Worm (Caenorhabditis elegans) whole organism, late embryonic: ENCODE data around the gene ugt-6.

Experiments
- K09A11.1 ChIP-seq: sonication (generic microtip); optimal IDR thresholded peaks from 2 replicates; lab custom pipeline; 2017; ENCODE audit warnings: antibody characterized with exemption, mild to moderate bottlenecking, missing genetic modification characterization, missing compliant biosample characterization; ENCODE audit not compliant: insufficient read depth
- T23F11.4 ChIP-seq: fragments of 200-800 bp; sonication (Bioruptor generic); optimal IDR thresholded peaks from 2 replicates; lab custom pipeline; 2018; ENCODE audit warnings: mild to moderate bottlenecking, missing genetic modification characterization, missing compliant biosample characterization
- Y22D7AL.16 ChIP-seq: sonication (generic microtip); optimal IDR thresholded peaks from 2 replicates; lab custom pipeline; 2016; ENCODE audit warnings: missing genetic modification characterization, missing compliant biosample characterization
- ceh-18 ChIP-seq: sonication (generic microtip); optimal IDR thresholded peaks from 2 replicates; lab custom pipeline; 2016; ENCODE audit warnings: missing genetic modification characterization, missing compliant biosample characterization
- ceh-19 ChIP-seq: fragments of 200-800 bp; sonication (Bioruptor generic); optimal IDR thresholded peaks from 2 replicates; lab custom pipeline; 2018; ENCODE audit warnings: mild to moderate bottlenecking, missing genetic modification characterization, missing compliant biosample characterization
- ceh-2 ChIP-seq: sonication (generic microtip); optimal IDR thresholded peaks from 2 replicates; lab custom pipeline; 2016; ENCODE audit warnings: missing genotype, missing genetic modification characterization, missing compliant biosample characterization
- ceh-22 ChIP-seq: sonication (generic microtip); optimal IDR thresholded peaks from 2 replicates; lab custom pipeline; 2017; ENCODE audit warnings: missing biosample characterization, missing genetic modification characterization
- ceh-24 ChIP-seq: sonication (generic microtip); optimal IDR thresholded peaks from 2 replicates; lab custom pipeline; 2016; ENCODE audit warnings: mild to moderate bottlenecking, missing genetic modification characterization, missing compliant biosample characterization
- ceh-30 ChIP-seq: fragments of 150-350 bp; optimal IDR thresholded peaks from 2 replicates; lab custom pipeline; 2014; ENCODE audit warnings: missing biosample characterization, missing genetic modification characterization
- ceh-34 ChIP-seq: sonication (generic microtip); optimal IDR thresholded peaks from 2 replicates; lab custom pipeline; 2016; ENCODE audit warnings: mild to moderate bottlenecking, missing genetic modification characterization, missing compliant biosample characterization
- ceh-48 ChIP-seq: sonication (generic microtip); optimal IDR thresholded peaks from 2 replicates; lab custom pipeline; 2016; ENCODE audit warnings: missing genetic modification characterization, inconsistent platforms, missing compliant biosample characterization
- ceh-9 ChIP-seq: sonication (generic microtip); optimal IDR thresholded peaks from 2 replicates; lab custom pipeline; 2016; ENCODE audit warnings: mild to moderate bottlenecking, missing genetic modification characterization, inconsistent platforms, missing compliant biosample characterization
- che-1 ChIP-seq: sonication (generic microtip); optimal IDR thresholded peaks from 2 replicates; lab custom pipeline; 2016; ENCODE audit warnings: mild to moderate bottlenecking, missing genetic modification characterization, missing compliant biosample characterization
- dmd-4 ChIP-seq: sonication (generic microtip); optimal IDR thresholded peaks from 2 replicates; lab custom pipeline; 2016; ENCODE audit warnings: borderline replicate concordance, missing genetic modification characterization, missing compliant biosample characterization
- dve-1 ChIP-seq: sonication (generic microtip); optimal IDR thresholded peaks from 2 replicates; lab custom pipeline; 2017; ENCODE audit warnings: antibody characterized with exemption, mild to moderate bottlenecking, missing genetic modification characterization, missing compliant biosample characterization
- elt-2 ChIP-seq: sonication (generic microtip); optimal IDR thresholded peaks from 2 replicates; lab custom pipeline; 2016; ENCODE audit warnings: missing genetic modification reagents, missing genetic modification characterization, missing compliant biosample characterization
- ets-4 ChIP-seq: sonication (generic microtip); optimal IDR thresholded peaks from 2 replicates; lab custom pipeline; 2016; ENCODE audit warnings: missing genetic modification characterization, missing compliant biosample characterization
- eyg-1 ChIP-seq: sonication (generic microtip); optimal IDR thresholded peaks from 2 replicates; lab custom pipeline; 2016; ENCODE audit warnings: missing genotype, missing genetic modification characterization, missing compliant biosample characterization
- fax-1 ChIP-seq: sonication (generic microtip); optimal IDR thresholded peaks from 2 replicates; lab custom pipeline; 2016; ENCODE audit warnings: missing genotype, missing genetic modification characterization, missing compliant biosample characterization
- fkh-10 ChIP-seq: fragments of 150-350 bp; optimal IDR thresholded peaks from 2 replicates; lab custom pipeline; 2014; ENCODE audit warnings: missing biosample characterization, missing genetic modification reagents, missing genetic modification characterization
- fkh-6 ChIP-seq: sonication (generic microtip); optimal IDR thresholded peaks from 2 replicates; lab custom pipeline; 2016; ENCODE audit warnings: missing genetic modification characterization, missing compliant biosample characterization
- hlh-13 ChIP-seq: fragments of 200-800 bp; sonication (Bioruptor generic); optimal IDR thresholded peaks from 2 replicates; lab custom pipeline; 2018; ENCODE audit warnings: mild to moderate bottlenecking, missing genetic modification characterization, missing compliant biosample characterization
- hlh-6 ChIP-seq: sonication (generic microtip); optimal IDR thresholded peaks from 2 replicates; lab custom pipeline; 2016; ENCODE audit warnings: missing genotype, missing genetic modification characterization, missing compliant biosample characterization
- lin-11 ChIP-seq: fragments of 200-800 bp; sonication (Bioruptor generic); optimal IDR thresholded peaks from 2 replicates; lab custom pipeline; 2018; ENCODE audit warnings: mild to moderate bottlenecking, missing genetic modification characterization, missing compliant biosample characterization
- madf-2 ChIP-seq: sonication (generic microtip); optimal IDR thresholded peaks from 2 replicates; lab custom pipeline; 2017; ENCODE audit warnings: missing genetic modification characterization, missing compliant biosample characterization
- mec-3 ChIP-seq: sonication (generic microtip); optimal IDR thresholded peaks from 2 replicates; lab custom pipeline; 2016; ENCODE audit warnings: borderline replicate concordance, missing genetic modification characterization, missing compliant biosample characterization
- nfya-1 ChIP-seq: sonication (generic microtip); optimal IDR thresholded peaks from 2 replicates; lab custom pipeline; 2017; ENCODE audit warnings: missing genetic modification characterization, mild to moderate bottlenecking, missing compliant biosample characterization, antibody characterized with exemption, moderate library complexity
- nhr-232 ChIP-seq: sonication (generic microtip); optimal IDR thresholded peaks from 2 replicates; lab custom pipeline; 2016; ENCODE audit warnings: missing genetic modification characterization, missing compliant biosample characterization
- npax-4 ChIP-seq: sonication (generic microtip); optimal IDR thresholded peaks from 2 replicates; lab custom pipeline; 2016; ENCODE audit warnings: missing genetic modification characterization, missing compliant biosample characterization
- odd-2 ChIP-seq: sonication (generic microtip); optimal IDR thresholded peaks from 2 replicates; lab custom pipeline; 2017; ENCODE audit warnings: antibody characterized with exemption, mild to moderate bottlenecking, missing genetic modification characterization, missing compliant biosample characterization
- pax-1 ChIP-seq: fragments of 150-350 bp; optimal IDR thresholded peaks from 2 replicates; lab custom pipeline; 2014; ENCODE audit warnings: missing biosample characterization, missing genetic modification characterization
- pha-2 ChIP-seq: sonication (generic microtip); optimal IDR thresholded peaks from 2 replicates; lab custom pipeline; 2017; ENCODE audit warnings: mild to moderate bottlenecking, missing genetic modification characterization, missing compliant biosample characterization
- pha-4 ChIP-seq: fragments of 150-350 bp; optimal IDR thresholded peaks from 2 replicates; lab custom pipeline; 2018; ENCODE audit warnings: missing biosample characterization, missing genetic modification reagents, missing genetic modification characterization
- pqm-1 ChIP-seq: sonication (generic microtip); optimal IDR thresholded peaks from 2 replicates; lab custom pipeline; 2016; ENCODE audit warnings: missing genetic modification characterization, missing compliant biosample characterization
- pros-1 ChIP-seq: fragments of 150-350 bp; optimal IDR thresholded peaks from 2 replicates; lab custom pipeline; 2014; ENCODE audit warnings: missing biosample characterization, missing genetic modification reagents, missing genetic modification characterization
- sox-4 ChIP-seq: sonication (generic microtip); optimal IDR thresholded peaks from 2 replicates; lab custom pipeline; 2017; ENCODE audit warnings: mild to moderate bottlenecking, missing genetic modification characterization, inconsistent platforms, missing compliant biosample characterization
- syd-9 ChIP-seq: sonication (generic microtip); optimal IDR thresholded peaks from 2 replicates; lab custom pipeline; 2016; ENCODE audit warnings: mild to moderate bottlenecking, missing genetic modification characterization, moderate library complexity, missing compliant biosample characterization
- unc-3 ChIP-seq, 2 experiments: fragments of 200-800 bp in 1 of 2; sonication (Bioruptor generic) in 1 of 2; sonication (generic microtip) in 1 of 2; conservative IDR thresholded peaks in 1 of 2; optimal IDR thresholded peaks in 1 of 2; 2 replicates each; pipeline versions ENCODE4 v1.3.6 to Lab custom; 2016 to 2022; ENCODE audit warnings: missing compliant biosample characterization in 2 of 2, missing genetic modification characterization in 2 of 2, missing genetic modification reagents in 1 of 2
- unc-55 ChIP-seq: sonication (generic microtip); optimal IDR thresholded peaks from 2 replicates; lab custom pipeline; 2017; ENCODE audit warnings: missing biosample characterization, missing genetic modification reagents, missing genetic modification characterization
- unc-86 ChIP-seq: sonication (generic microtip); optimal IDR thresholded peaks from 2 replicates; lab custom pipeline; 2016; ENCODE audit warnings: missing genetic modification characterization, missing compliant biosample characterization
- zip-5 ChIP-seq: sonication (generic microtip); optimal IDR thresholded peaks from 2 replicates; lab custom pipeline; 2016; ENCODE audit warnings: missing genetic modification characterization, missing compliant biosample characterization

ugt-6 gene

ce11 chrV:12780248-12780647 lies 17.8 kb downstream of the ugt-6 start (continued):
- peak; percentile 78 for TF ChIP-seq pqm-1 (tag; lab: Kevin White, UChicago)
- TF ChIP-seq syd-9 (tag; lab: Kevin White, UChicago) = peak; percentile 92
- peak; percentile 38 for TF ChIP-seq ceh-30 (tag; lab: Kevin White, UChicago)
- TF ChIP-seq lin-11 = peak; percentile 86
- peak; percentile 92 for TF ChIP-seq fkh-6 (tag; lab: Kevin White, UChicago)
- TF ChIP-seq dmd-4 (tag; lab: Kevin White, UChicago) = peak; percentile 80
- peak; percentile 84 for TF ChIP-seq ceh-9 (tag; lab: Kevin White, UChicago)
- TF ChIP-seq dve-1 (tag; lab: Kevin White, UChicago) = peak; percentile 81
- TF ChIP-seq ceh-22 (tag; lab: Kevin White, UChicago) = no peak
- TF ChIP-seq K09A11.1 (tag; lab: Kevin White, UChicago) = peak; percentile 68
- peak; percentile 81 for TF ChIP-seq fkh-10
- peak; percentile 92 for TF ChIP-seq pha-2
- TF ChIP-seq nfya-1 (tag; lab: Kevin White, UChicago) = peak; percentile 69
- TF ChIP-seq T23F11.4 (GFP tag; lab: Kevin White, UChicago) = peak; percentile 90
- peak; percentile 91 for TF ChIP-seq madf-2
- TF ChIP-seq npax-4 (tag; lab: Kevin White, UChicago) = peak; percentile 76

- TF ChIP-seq unc-3 (GFP tag; conservative IDR thresholded peaks at IDR 0.05; lab: Robert Waterston, UW) = no peak
- no peak for TF ChIP-seq unc-3 (tag; optimal IDR thresholded peaks at IDR 0.05; lab: Kevin White, UChicago)
- TF ChIP-seq ets-4 = no peak
- TF ChIP-seq sox-4 (tag; lab: Kevin White, UChicago) = no peak
- no peak for TF ChIP-seq nhr-232 (tag; lab: Kevin White, UChicago)
- TF ChIP-seq hlh-6 (tag; lab: Kevin White, UChicago) = no peak
- no peak for TF ChIP-seq ceh-34
- no peak for TF ChIP-seq unc-55
- no peak for TF ChIP-seq ceh-2 (tag; lab: Kevin White, UChicago)
- TF ChIP-seq unc-86 (tag; lab: Kevin White, UChicago) = no peak
- no peak for TF ChIP-seq elt-2 (tag; lab: Kevin White, UChicago)
- no peak for TF ChIP-seq Y22D7AL.16 (tag; lab: Kevin White, UChicago)
- TF ChIP-seq madf-2 = no peak
- TF ChIP-seq pha-4 = no peak
- no peak for TF ChIP-seq mec-3 (tag; lab: Kevin White, UChicago)
- TF ChIP-seq nfya-1 (tag; lab: Kevin White, UChicago) = no peak
- no peak for TF ChIP-seq che-1 (tag; lab: Kevin White, UChicago)
- TF ChIP-seq zip-5 (tag; lab: Kevin White, UChicago) = no peak
Observed at ce11 chrV:12773852-12774251, 24.2 kb downstream of the ugt-6 start.

- TF ChIP-seq elt-2 (tag; lab: Kevin White, UChicago) (no peak), hlh-6 (tag; lab: Kevin White, UChicago) (no peak), ceh-18 (tag; lab: Kevin White, UChicago) (no peak), odd-2 (tag; lab: Kevin White, UChicago) (no peak), fax-1 (tag; lab: Kevin White, UChicago) (no peak), T23F11.4 (GFP tag; lab: Kevin White, UChicago) (no peak), ceh-48 (no peak)
- TF ChIP-seq, all 69 proteins: peak for 0
Observed at ce11 chrV:12773222-12773621, 24.8 kb downstream of the ugt-6 start, which contains the start of gene ZC455.1. ZC455.1 (plus strand) TSS chrV:12773522.

ce11 chrV:12768946-12769345 lies 29.1 kb downstream of the ugt-6 start, which contains the start of gene srt-43:
srt-43 (plus strand) TSS chrV:12769246.
- TF ChIP-seq hlh-13 (no peak), ceh-2 (tag; lab: Kevin White, UChicago) (no peak), pros-1 (tag; lab: Kevin White, UChicago) (no peak), ceh-19 (no peak), sox-4 (tag; lab: Kevin White, UChicago) (no peak), che-1 (tag; lab: Kevin White, UChicago) (no peak), hlh-6 (tag; lab: Kevin White, UChicago) (no peak), fkh-6 (tag; lab: Kevin White, UChicago) (no peak), unc-86 (tag; lab: Kevin White, UChicago) (no peak), eyg-1 (no peak), pax-1 (no peak), ceh-24 (tag; lab: Kevin White, UChicago) (no peak)
